Fruit fly (Drosophila melanogaster) whole organism, embryonic: Measurements from ENCODE around the gene Gcna.
A peak's percentile ranks its signal among the peaks of the same experiment; 100 is the strongest.

Source experiments
- C15 ChIP-seq: fragments of 200-800 bp; sonication (Bioruptor generic); IDR thresholded peaks from 3 replicates; pipeline ENCODE4 v1.3.6; 2022; ENCODE audit warnings: missing biosample characterization, missing genetic modification characterization
- CG1529 ChIP-seq: fragments of 200-800 bp; sonication (Bioruptor generic); optimal IDR thresholded peaks from 3 replicates; lab custom pipeline; 2018; ENCODE audit warnings: missing biosample characterization, missing genetic modification characterization
- CG15514 ChIP-seq: fragments of 200-800 bp; sonication (Bioruptor generic); optimal IDR thresholded peaks from 3 replicates; lab custom pipeline; 2017; ENCODE audit warnings: missing biosample characterization, missing genetic modification characterization, mild to moderate bottlenecking, moderate library complexity, missing genetic modification reagents
- CG1603 ChIP-seq: fragments of 200-800 bp; sonication (Bioruptor generic); optimal IDR thresholded peaks from 2 replicates; lab custom pipeline; 2019; ENCODE audit warnings: missing biosample characterization, mild to moderate bottlenecking, missing genetic modification characterization, moderate library complexity
- CG17568 ChIP-seq: fragments of 200-800 bp; sonication (Bioruptor generic); optimal IDR thresholded peaks from 2 replicates; lab custom pipeline; 2018; ENCODE audit warnings: missing biosample characterization, mild to moderate bottlenecking, missing genetic modification characterization, moderate library complexity
- CG17912 ChIP-seq: fragments of 200-800 bp; sonication (Bioruptor generic); optimal IDR thresholded peaks from 2 replicates; lab custom pipeline; 2018; ENCODE audit warnings: missing biosample characterization, mild to moderate bottlenecking, missing genetic modification characterization
- CG1792 ChIP-seq: fragments of 200-800 bp; sonication (Bioruptor generic); optimal IDR thresholded peaks from 2 replicates; lab custom pipeline; 2016; ENCODE audit warnings: missing biosample characterization, missing genetic modification characterization
- CG18262 ChIP-seq: fragments of 200-800 bp; optimal IDR thresholded peaks from 3 replicates; lab custom pipeline; 2019; ENCODE audit warnings: missing biosample characterization, mild to moderate bottlenecking, missing genetic modification characterization, moderate library complexity
- CG1832 ChIP-seq: fragments of 200-800 bp; sonication (Bioruptor generic); optimal IDR thresholded peaks from 2 replicates; lab custom pipeline; 2017; ENCODE audit warnings: missing biosample characterization, mild to moderate bottlenecking, missing genetic modification characterization, inconsistent platforms
- CG2116 ChIP-seq: fragments of 200-800 bp; sonication (Bioruptor generic); optimal IDR thresholded peaks from 3 replicates; lab custom pipeline; 2018; ENCODE audit warnings: missing biosample characterization, mild to moderate bottlenecking, missing genetic modification characterization
- CG2202 ChIP-seq: fragments of 200-800 bp; sonication (Bioruptor generic); optimal IDR thresholded peaks from 2 replicates; lab custom pipeline; 2018; ENCODE audit warnings: missing biosample characterization, mild to moderate bottlenecking, missing genetic modification characterization
- CG3065 ChIP-seq: fragments of 200-800 bp; sonication (Bioruptor generic); optimal IDR thresholded peaks from 2 replicates; lab custom pipeline; 2016; ENCODE audit warnings: missing biosample characterization, missing genetic modification characterization
- CG31365 ChIP-seq: fragments of 200-800 bp; sonication (Bioruptor generic); optimal IDR thresholded peaks from 2 replicates; lab custom pipeline; 2018; ENCODE audit warnings: missing biosample characterization, mild to moderate bottlenecking, missing genetic modification characterization
- CG31388 ChIP-seq: fragments of 200-800 bp; sonication (Bioruptor generic); optimal IDR thresholded peaks from 2 replicates; lab custom pipeline; 2016; ENCODE audit warnings: missing biosample characterization, missing genetic modification characterization
- CG3726 ChIP-seq: fragments of 200-800 bp; sonication (Bioruptor generic); IDR thresholded peaks from 3 replicates; pipeline ENCODE4, ENCODE4 v1.3.6; 2022; ENCODE audit warnings: missing biosample characterization, missing genetic modification characterization
- CG3995 ChIP-seq: fragments of 200-800 bp; sonication (Bioruptor generic); optimal IDR thresholded peaks from 3 replicates; lab custom pipeline; 2016; ENCODE audit warnings: missing biosample characterization, missing genetic modification characterization
- CG4328 ChIP-seq: fragments of 200-800 bp; sonication (Bioruptor generic); optimal IDR thresholded peaks from 3 replicates; lab custom pipeline; 2017; ENCODE audit warnings: missing biosample characterization, missing genetic modification reagents, missing genetic modification characterization
- CG4424 ChIP-seq: fragments of 200-800 bp; sonication (Bioruptor generic); optimal IDR thresholded peaks from 3 replicates; lab custom pipeline; 2016; ENCODE audit warnings: missing biosample characterization, missing genetic modification characterization
- CG5180 ChIP-seq: fragments of 200-800 bp; sonication (Bioruptor generic); optimal IDR thresholded peaks from 3 replicates; lab custom pipeline; 2017; ENCODE audit warnings: missing biosample characterization, missing genetic modification characterization, mild to moderate bottlenecking, moderate library complexity, missing genetic modification reagents
- CG6254 ChIP-seq: fragments of 200-800 bp; sonication (Bioruptor generic); optimal IDR thresholded peaks from 3 replicates; lab custom pipeline; 2017; ENCODE audit warnings: mild to moderate bottlenecking, missing biosample characterization, missing genetic modification reagents, missing genetic modification characterization
- CG7839 ChIP-seq: fragments of 200-800 bp; sonication (Bioruptor generic); optimal IDR thresholded peaks from 3 replicates; lab custom pipeline; 2018; ENCODE audit warnings: missing biosample characterization, mild to moderate bottlenecking, missing genetic modification characterization, moderate library complexity
- CG8281 ChIP-seq: fragments of 200-800 bp; sonication (Bioruptor generic); optimal IDR thresholded peaks from 2 replicates; lab custom pipeline; 2018; ENCODE audit warnings: missing biosample characterization, mild to moderate bottlenecking, missing genetic modification characterization, moderate library complexity
- CG8290 ChIP-seq, 3 experiments: fragments of 200-800 bp; sonication (Bioruptor generic); optimal IDR thresholded peaks; 2 replicates each; lab custom pipeline; 2016 to 2019; ENCODE audit warnings: missing biosample characterization in 3 of 3, missing genetic modification characterization in 3 of 3, mild to moderate bottlenecking in 2 of 3, moderate library complexity in 1 of 3
- CG9215 ChIP-seq: fragments of 200-800 bp; sonication (Bioruptor generic); IDR thresholded peaks from 2 replicates; pipeline ENCODE4 v1.3.6; 2022; ENCODE audit warnings: missing biosample characterization, missing genetic modification characterization
- CG9797 ChIP-seq: fragments of 200-800 bp; sonication (Bioruptor generic); optimal IDR thresholded peaks from 3 replicates; lab custom pipeline; 2018; ENCODE audit warnings: missing biosample characterization, mild to moderate bottlenecking, missing genetic modification characterization
- Eip74EF ChIP-seq, 2 experiments: fragments of 200-800 bp in 1 of 2; fragments of >200 bp in 1 of 2; sonication (Bioruptor generic) in 1 of 2; optimal IDR thresholded peaks; 2 replicates each; lab custom pipeline; 2017 to 2019; ENCODE audit warnings: missing biosample characterization in 2 of 2, missing genetic modification characterization in 2 of 2, mild to moderate bottlenecking in 1 of 2, moderate library complexity in 1 of 2
- Ets65A ChIP-seq: fragments of 200-800 bp; sonication (Bioruptor generic); peaks from one replicate; lab custom pipeline; 2016; ENCODE audit warnings: missing biosample characterization, missing genetic modification characterization
- Gug ChIP-seq: fragments of 200-800 bp; sonication (Bioruptor generic); IDR thresholded peaks from 4 replicates; pipeline ENCODE4 v1.3.6; 2022; ENCODE audit warnings: missing biosample characterization, missing genetic modification characterization
- MBD-R2 ChIP-seq: fragments of 200-800 bp; sonication (Bioruptor generic); IDR thresholded peaks from 2 replicates; pipeline ENCODE4 v1.3.6; 2022; ENCODE audit warnings: missing biosample characterization, missing genetic modification characterization
- MESR4 ChIP-seq: fragments of 200-800 bp; sonication (Bioruptor generic); optimal IDR thresholded peaks from 2 replicates; lab custom pipeline; 2018; ENCODE audit warnings: missing biosample characterization, mild to moderate bottlenecking, missing genetic modification characterization, moderate library complexity
- NC2α ChIP-seq: fragments of 200-800 bp; sonication (Bioruptor generic); optimal IDR thresholded peaks from 2 replicates; lab custom pipeline; 2016; ENCODE audit warnings: missing biosample characterization, missing genetic modification characterization
- Ptx1 ChIP-seq: fragments of 200-800 bp; sonication (Bioruptor generic); IDR thresholded peaks from 2 replicates; pipeline ENCODE4 v1.3.6; 2022; ENCODE audit warnings: missing biosample characterization, missing genetic modification characterization
- Rx ChIP-seq: fragments of 200-800 bp; sonication (Bioruptor generic); IDR thresholded peaks from 2 replicates; pipeline ENCODE4 v1.3.6; 2022; ENCODE audit warnings: missing biosample characterization, missing genetic modification characterization
- Sry-β ChIP-seq: fragments of 200-800 bp; sonication (Bioruptor generic); optimal IDR thresholded peaks from 2 replicates; lab custom pipeline; 2018; ENCODE audit warnings: missing biosample characterization, mild to moderate bottlenecking, missing genetic modification characterization, moderate library complexity
- Sry-δ ChIP-seq: fragments of 200-800 bp; sonication (Bioruptor generic); optimal IDR thresholded peaks from 2 replicates; lab custom pipeline; 2016; ENCODE audit warnings: missing biosample characterization, missing genetic modification characterization
- ap ChIP-seq: fragments of 200-800 bp; sonication (Bioruptor generic); IDR thresholded peaks from 2 replicates; pipeline ENCODE4 v1.3.6; 2022; ENCODE audit warnings: missing biosample characterization, missing genetic modification characterization
- ato ChIP-seq: fragments of 200-800 bp; sonication (Bioruptor generic); IDR thresholded peaks from 2 replicates; pipeline ENCODE4 v1.3.6; 2022; ENCODE audit warnings: missing biosample characterization, missing genetic modification characterization; ENCODE audit not compliant: partially characterized antibody
- bbx ChIP-seq: fragments of 200-800 bp; sonication (Bioruptor generic); IDR thresholded peaks from 2 replicates; pipeline ENCODE4 v1.3.6; 2022; ENCODE audit warnings: missing biosample characterization, missing genetic modification characterization; ENCODE audit not compliant: partially characterized antibody
- dmrt11E ChIP-seq: fragments of 200-800 bp; sonication (Bioruptor generic); optimal IDR thresholded peaks from 3 replicates; lab custom pipeline; 2018; ENCODE audit warnings: missing biosample characterization, mild to moderate bottlenecking, missing genetic modification characterization, moderate library complexity
- en ChIP-seq: fragments of 200-800 bp; sonication (Bioruptor generic); optimal IDR thresholded peaks from 2 replicates; lab custom pipeline; 2016; ENCODE audit warnings: missing biosample characterization, missing genetic modification characterization
- eve ChIP-seq, 2 experiments: fragments of >200 bp; optimal IDR thresholded peaks; 2 replicates each; lab custom pipeline; 2017; ENCODE audit warnings: missing biosample characterization in 2 of 2, missing genetic modification characterization in 2 of 2
- fd64A ChIP-seq: fragments of 200-800 bp; sonication (Bioruptor generic); optimal IDR thresholded peaks from 3 replicates; lab custom pipeline; 2018; ENCODE audit warnings: missing biosample characterization, mild to moderate bottlenecking, missing genetic modification characterization
- fd96Cb ChIP-seq: fragments of 200-800 bp; sonication (Bioruptor generic); optimal IDR thresholded peaks from 2 replicates; lab custom pipeline; 2018; ENCODE audit warnings: missing biosample characterization, mild to moderate bottlenecking, missing genetic modification characterization, moderate library complexity
- hbn ChIP-seq: fragments of 200-800 bp; sonication (Bioruptor generic); IDR thresholded peaks from 2 replicates; pipeline ENCODE4 v1.3.6; 2022; ENCODE audit warnings: missing biosample characterization, missing genetic modification characterization; ENCODE audit not compliant: partially characterized antibody
- ken ChIP-seq: fragments of 200-800 bp; sonication (Bioruptor generic); IDR thresholded peaks from 3 replicates; pipeline ENCODE4 v1.3.6; 2022; ENCODE audit warnings: missing biosample characterization, missing genetic modification characterization
- klu ChIP-seq: fragments of 200-800 bp; sonication (Bioruptor generic); IDR thresholded peaks from 2 replicates; pipeline ENCODE4 v1.3.6; 2022; ENCODE audit warnings: missing biosample characterization, missing genetic modification characterization
- pfk ChIP-seq: fragments of 200-800 bp; sonication (Bioruptor generic); optimal IDR thresholded peaks from 2 replicates; lab custom pipeline; 2018; ENCODE audit warnings: missing biosample characterization, mild to moderate bottlenecking, missing genetic modification characterization, moderate library complexity
- shn ChIP-seq: fragments of 200-800 bp; sonication (Bioruptor generic); optimal IDR thresholded peaks from 3 replicates; lab custom pipeline; 2016; ENCODE audit warnings: missing biosample characterization, missing genetic modification characterization
- stwl ChIP-seq: fragments of 200-800 bp; sonication (Bioruptor generic); optimal IDR thresholded peaks from 3 replicates; lab custom pipeline; 2018; ENCODE audit warnings: missing biosample characterization, mild to moderate bottlenecking, missing genetic modification characterization, moderate library complexity
- tin ChIP-seq: fragments of 200-800 bp; sonication (Bioruptor generic); optimal IDR thresholded peaks from 3 replicates; lab custom pipeline; 2016; ENCODE audit warnings: missing biosample characterization, missing genetic modification characterization
- zen2 ChIP-seq: fragments of 200-800 bp; sonication (Bioruptor generic); IDR thresholded peaks from 3 replicates; pipeline ENCODE4 v1.3.6; 2022; ENCODE audit warnings: missing biosample characterization, missing genetic modification characterization; ENCODE audit not compliant: partially characterized antibody

Gene Gcna

DNA sequence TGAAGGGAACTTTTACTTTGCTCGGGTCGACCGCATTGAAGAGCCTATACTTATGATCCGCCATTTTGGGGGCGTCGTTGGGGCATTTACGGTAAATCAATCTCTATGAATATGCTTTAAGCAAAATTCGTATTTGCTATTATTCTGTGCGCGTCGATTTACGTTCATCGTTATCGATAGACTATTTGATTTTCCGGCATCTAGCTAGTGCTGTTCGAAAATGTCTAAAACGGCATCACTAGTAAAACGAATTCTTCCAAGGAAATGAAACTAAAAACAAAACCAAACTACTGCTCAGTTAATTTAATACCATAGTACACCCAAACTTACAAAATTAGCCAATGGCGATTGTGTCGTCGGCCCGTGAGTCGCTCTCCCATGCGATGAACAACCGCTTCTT lies at the start of gene Gcna, which contains the start of gene MED18 (continued):
- peak; percentile 66 for TF ChIP-seq MBD-R2 (GFP tag; lab: Robert Waterston, UW)
- no peak for TF ChIP-seq Ets65A (GFP tag; lab: Kevin White, UChicago)
- TF ChIP-seq NC2α (GFP tag; lab: Kevin White, UChicago), result no peak
- no peak for TF ChIP-seq CG5180 (GFP tag; lab: Kevin White, UChicago)
- no peak for TF ChIP-seq CG6254 (GFP tag; lab: Kevin White, UChicago)
- TF ChIP-seq CG9797 (GFP tag; lab: Kevin White, UChicago), result no peak
- TF ChIP-seq fd96Cb (tag; lab: Kevin White, UChicago), result no peak
- no peak for TF ChIP-seq CG3065 (GFP tag; lab: Kevin White, UChicago)
- TF ChIP-seq CG8290 (GFP tag; optimal IDR thresholded peaks at IDR 0.05; lab: Kevin White, UChicago), result no peak
- TF ChIP-seq CG8290 (tag; optimal IDR thresholded peaks at IDR 0.05; lab: Kevin White, UChicago), result no peak
- TF ChIP-seq ken (GFP tag; lab: Robert Waterston, UW), result no peak
- TF ChIP-seq CG1832 (GFP tag; lab: Kevin White, UChicago), result no peak
- TF ChIP-seq MESR4, result peak; percentile 58
- TF ChIP-seq zen2 (GFP tag; lab: Robert Waterston, UW), result 0 out of 3 replicates have a peak, but pooled peaks have one; percentile 22
- TF ChIP-seq CG3726 (GFP tag; lab: Robert Waterston, UW), result no peak
- TF ChIP-seq CG4424 (GFP tag; lab: Kevin White, UChicago), result no peak
- no peak for TF ChIP-seq Rx (GFP tag; lab: Robert Waterston, UW)
- no peak for TF ChIP-seq tin
- TF ChIP-seq Sry-β (GFP tag; lab: Kevin White, UChicago), result peak; percentile 90
- peak; percentile 29; the same call in 1 of the 2 replicates for TF ChIP-seq hbn (GFP tag; lab: Robert Waterston, UW)
- no peak for TF ChIP-seq Gug (GFP tag; lab: Robert Waterston, UW)
- TF ChIP-seq ap (GFP tag; lab: Robert Waterston, UW), result no peak
- TF ChIP-seq klu, result no peak
- TF ChIP-seq CG2116 (GFP tag; lab: Kevin White, UChicago), result peak; percentile 38
- TF ChIP-seq dmrt11E (tag; lab: Kevin White, UChicago), result no peak
- TF ChIP-seq CG2202 (tag; lab: Kevin White, UChicago), result no peak
- no peak for TF ChIP-seq CG17568 (GFP tag; lab: Kevin White, UChicago)
- TF ChIP-seq CG7839, result no peak
- no peak for TF ChIP-seq fd64A
- no peak for TF ChIP-seq CG18262 (tag; lab: Kevin White, UChicago)
- no peak for TF ChIP-seq CG1529 (GFP tag; lab: Kevin White, UChicago)
- TF ChIP-seq CG31388, result no peak
- TF ChIP-seq en (GFP tag; lab: Kevin White, UChicago), result no peak
- TF ChIP-seq Eip74EF (GFP tag; optimal IDR thresholded peaks at IDR 0.05; lab: Kevin White, UChicago), result no peak
- TF ChIP-seq CG8281 (tag; lab: Kevin White, UChicago), result no peak
- no peak for TF ChIP-seq pfk (GFP tag; lab: Kevin White, UChicago)
- TF ChIP-seq CG15514, result no peak
- no peak for TF ChIP-seq CG1603
- no peak for TF ChIP-seq eve (GFP tag; optimal IDR thresholded peaks at IDR 0.05; lab: Kevin White, UChicago)
- peak; percentile 30 for TF ChIP-seq Sry-δ
- no peak for TF ChIP-seq CG31365 (tag; lab: Kevin White, UChicago)
- no peak for TF ChIP-seq CG3995 (GFP tag; lab: Kevin White, UChicago)
- TF ChIP-seq bbx (GFP tag; lab: Robert Waterston, UW), result no peak
- TF ChIP-seq C15, result no peak
- TF ChIP-seq ato (GFP tag; lab: Robert Waterston, UW), result no peak
- TF ChIP-seq Ptx1, result no peak
- TF ChIP-seq stwl (tag; lab: Kevin White, UChicago), result peak; percentile 12
- TF ChIP-seq shn, result no peak
- no peak for TF ChIP-seq CG1792 (GFP tag; lab: Kevin White, UChicago)
- no peak for TF ChIP-seq CG17912 (GFP tag; lab: Kevin White, UChicago)
- TF ChIP-seq CG9215 (GFP tag; lab: Robert Waterston, UW), result no peak
- no peak for TF ChIP-seq CG4328 (GFP tag; lab: Kevin White, UChicago)
